Worm (Caenorhabditis elegans) whole organism, L2 larva: ENCODE measurements around the gene ent-1.

Experiments
- F13H6.1 ChIP-seq: sonication (generic microtip); optimal IDR thresholded peaks from 2 replicates; lab custom pipeline; 2016; ENCODE audit warnings: missing genetic modification characterization, missing compliant biosample characterization
- R02D3.7 ChIP-seq: fragments of 150-350 bp; optimal IDR thresholded peaks from 2 replicates; lab custom pipeline; 2014; ENCODE audit warnings: missing biosample characterization, missing genetic modification characterization
- aly-2 ChIP-seq: fragments of 150-350 bp; optimal IDR thresholded peaks from 2 replicates; lab custom pipeline; 2014; ENCODE audit warnings: missing biosample characterization, missing genetic modification characterization
- ama-1 ChIP-seq: fragments of 150-350 bp; optimal IDR thresholded peaks from 2 replicates; lab custom pipeline; 2018; ENCODE audit warnings: inconsistent platforms
- ceh-82 ChIP-seq: fragments of 150-350 bp; optimal IDR thresholded peaks from 2 replicates; lab custom pipeline; 2014; ENCODE audit warnings: missing biosample characterization, missing genetic modification characterization
- gmeb-1 ChIP-seq: fragments of 150-350 bp; optimal IDR thresholded peaks from 2 replicates; lab custom pipeline; 2014; ENCODE audit warnings: missing biosample characterization, missing genetic modification characterization
- mdl-1 ChIP-seq, 2 experiments: fragments of 150-350 bp in 1 of 2; sonication (generic microtip) in 1 of 2; optimal IDR thresholded peaks; 2 replicates each; lab custom pipeline; 2017; ENCODE audit warnings: missing biosample characterization in 2 of 2, missing genetic modification characterization in 2 of 2
- unc-55 ChIP-seq: fragments of 150-350 bp; sonication (generic microtip); optimal IDR thresholded peaks from 3 replicates; lab custom pipeline; 2014; ENCODE audit warnings: missing biosample characterization, missing genetic modification reagents, missing genetic modification characterization

- TF ChIP-seq aly-2 (tag; lab: Kevin White, UChicago) = no peak
- no peak for TF ChIP-seq ama-1 (lab: Kevin White, UChicago)
- no peak for TF ChIP-seq R02D3.7 (tag; lab: Kevin White, UChicago)
- no peak for TF ChIP-seq ceh-82
- no peak for TF ChIP-seq mdl-1 (tag; optimal IDR thresholded peaks at IDR 0.05; lab: Kevin White, UChicago)
- TF ChIP-seq F13H6.1 = no peak
- no peak for TF ChIP-seq gmeb-1
- TF ChIP-seq unc-55 (GFP tag; lab: Kevin White, UChicago) = no peak
Measured at ce11 chrIV:11631750-11632149, 23.5 kb downstream of the ent-1 start, which contains the start of gene F58B3.4.
